Fruit fly (Drosophila melanogaster): ENCODE data around the gene Cpr65Ax1.
A peak's percentile ranks its signal among the peaks of the same experiment; 100 is the strongest.

Cpr65Ax1 gene

dm6 chr3L:6188995-6189927, 41.5 kb upstream of the Cpr65Ax1 start, which contains the start of the genes D19A and CG7386 (continued):
- TF ChIP-seq CG18011 (GFP tag; optimal IDR thresholded peaks at IDR 0.05) (no peak), tna (GFP tag; IDR thresholded peaks at IDR 0.05; ENCODE audit: partially characterized antibody) (no peak), knrl (GFP tag; IDR thresholded peaks at IDR 0.05; ENCODE audit: partially characterized antibody) (peak; percentile 39; the same call in 2 of the 3 replicates), klu (GFP tag; IDR thresholded peaks at IDR 0.05) (no peak), nmo (GFP tag; optimal IDR thresholded peaks at IDR 0.05) (peak; percentile 21), eve (GFP tag; optimal IDR thresholded peaks at IDR 0.05) (no peak), nom (GFP tag; optimal IDR thresholded peaks at IDR 0.05) (peak; percentile 24), kay (GFP tag; optimal IDR thresholded peaks at IDR 0.05) (peak; percentile 5), tap (tag; optimal IDR thresholded peaks at IDR 0.05) (peak; percentile 46), CG9437 (GFP tag; optimal IDR thresholded peaks at IDR 0.05) (peak; percentile 21), crc (GFP tag; optimal IDR thresholded peaks at IDR 0.05) (no peak), nau (GFP tag; optimal IDR thresholded peaks at IDR 0.05) (no peak), z (GFP tag; IDR thresholded peaks at IDR 0.05) (no peak), H2.0 (GFP tag; IDR thresholded peaks at IDR 0.05) (peak; percentile 59), ac (GFP tag; optimal IDR thresholded peaks at IDR 0.05) (no peak), Sox100B (GFP tag; optimal IDR thresholded peaks at IDR 0.05) (peak; percentile 53), NC2α (GFP tag; optimal IDR thresholded peaks at IDR 0.05) (no peak), CG6654 (GFP tag; optimal IDR thresholded peaks at IDR 0.05) (no peak), fu2 (GFP tag; optimal IDR thresholded peaks at IDR 0.05) (peak; percentile 9), Mrtf (GFP tag; IDR thresholded peaks at IDR 0.05) (peak; percentile 68; the same call in 2 of the 3 replicates), stc (GFP tag; IDR thresholded peaks at IDR 0.05) (peak; percentile 54; the same call in 1 of the 2 replicates), sima (GFP tag; optimal IDR thresholded peaks at IDR 0.05) (no peak), Usf (GFP tag; optimal IDR thresholded peaks at IDR 0.05) (no peak), ase (GFP tag; IDR thresholded peaks at IDR 0.05) (peak; percentile 67; the same call in 2 of the 3 replicates), CG34224 (GFP tag; IDR thresholded peaks at IDR 0.05; ENCODE audit: partially characterized antibody) (no peak; the same call in 2 of the 3 replicates), Ptx1 (GFP tag; IDR thresholded peaks at IDR 0.05) (peak; percentile 67), unc-4 (GFP tag; IDR thresholded peaks at IDR 0.05; ENCODE audit: partially characterized antibody) (no peak), CG17829 (tag; optimal IDR thresholded peaks at IDR 0.05) (peak; percentile 64), CG1024 (GFP tag; IDR thresholded peaks at IDR 0.05) (peak; percentile 57), MTF-1 (GFP tag; optimal IDR thresholded peaks at IDR 0.05; ENCODE audit: borderline replicate concordance) (peak; percentile 8), ssp (GFP tag; IDR thresholded peaks at IDR 0.05) (peak; percentile 18; the same call in 1 of the 2 replicates), CG10147 (GFP tag; optimal IDR thresholded peaks at IDR 0.05) (peak; percentile 45), Spps (tag; optimal IDR thresholded peaks at IDR 0.05) (no peak), crol (GFP tag; IDR thresholded peaks at IDR 0.05) (no peak), CG6791 (GFP tag; IDR thresholded peaks at IDR 0.05; ENCODE audit: partially characterized antibody) (peak; percentile 41; the same call in 1 of the 3 replicates), row (GFP tag; IDR thresholded peaks at IDR 0.05) (peak; percentile 93), Ets97D (GFP tag; optimal IDR thresholded peaks at IDR 0.05) (peak; percentile 57), CG17361 (GFP tag; IDR thresholded peaks at IDR 0.05) (peak; percentile 75; the same call in 2 of the 3 replicates), Myb (GFP tag; optimal IDR thresholded peaks at IDR 0.05) (peak; percentile 22), bbx (GFP tag; IDR thresholded peaks at IDR 0.05; ENCODE audit: partially characterized antibody) (0 out of 2 replicates have a peak, but pooled peaks have one; percentile 36), CG7987 (GFP tag; optimal IDR thresholded peaks at IDR 0.05) (peak; percentile 30), fd96Cb (tag; optimal IDR thresholded peaks at IDR 0.05) (peak; percentile 22), sisA (GFP tag; IDR thresholded peaks at IDR 0.05) (peak; percentile 72), bcd (GFP tag; optimal IDR thresholded peaks at IDR 0.05) (peak; percentile 34), tup (GFP tag; optimal IDR thresholded peaks at IDR 0.05) (peak; percentile 5), CG12219 (GFP tag; optimal IDR thresholded peaks at IDR 0.05) (peak; percentile 42), hkb (optimal IDR thresholded peaks at IDR 0.05) (no peak), hkb (GFP tag; IDR thresholded peaks at IDR 0.05) (peak; percentile 37; the same call in 1 of the 2 replicates)
